Worm (Caenorhabditis elegans) whole organism, early embryonic: ENCODE data around the gene F22B7.9.

ENCODE experiments used
- F13C5.2 ChIP-seq: sonication (generic microtip); optimal IDR thresholded peaks from 2 replicates; lab custom pipeline; 2017; ENCODE audit warnings: mild to moderate bottlenecking, missing genetic modification characterization, inconsistent platforms, missing compliant biosample characterization
- aly-1 ChIP-seq: sonication (generic microtip); optimal IDR thresholded peaks from 2 replicates; lab custom pipeline; 2016; ENCODE audit warnings: missing genetic modification characterization, missing compliant biosample characterization
- ama-1 ChIP-seq: fragments of 150-350 bp; optimal IDR thresholded peaks from 2 replicates; lab custom pipeline; 2014
- ceh-13 ChIP-seq: fragments of 200-800 bp; sonication (Bioruptor generic); optimal IDR thresholded peaks from 2 replicates; lab custom pipeline; 2018; ENCODE audit warnings: mild to moderate bottlenecking, missing genetic modification characterization, missing compliant biosample characterization
- ceh-36 ChIP-seq: sonication (generic microtip); optimal IDR thresholded peaks from 2 replicates; lab custom pipeline; 2016; ENCODE audit warnings: missing genetic modification characterization, inconsistent platforms, missing compliant biosample characterization
- ets-7 ChIP-seq: sonication (generic microtip); optimal IDR thresholded peaks from 2 replicates; lab custom pipeline; 2016; ENCODE audit warnings: missing genotype, missing genetic modification characterization, missing compliant biosample characterization
- flt-1 ChIP-seq: fragments of 200-800 bp; sonication (Bioruptor generic); IDR thresholded peaks from 2 replicates; pipeline ENCODE4 v1.3.6; 2022; ENCODE audit warnings: missing genetic modification characterization, missing compliant biosample characterization
- hnd-1 ChIP-seq: sonication (generic microtip); optimal IDR thresholded peaks from 2 replicates; lab custom pipeline; 2016; ENCODE audit warnings: missing genetic modification characterization, missing compliant biosample characterization
- scrt-1 ChIP-seq: fragments of 200-800 bp; sonication (Bioruptor generic); IDR thresholded peaks from 2 replicates; pipeline ENCODE4 v1.3.6; 2022; ENCODE audit warnings: missing genetic modification characterization, missing compliant biosample characterization
- sea-1 ChIP-seq: fragments of 200-800 bp; sonication (Bioruptor generic); conservative IDR thresholded peaks from 2 replicates; pipeline ENCODE4 v1.3.6; 2022; ENCODE audit warnings: missing genetic modification characterization, missing compliant biosample characterization
- tbx-37 ChIP-seq: fragments of 200-800 bp; sonication (Bioruptor generic); conservative IDR thresholded peaks from 2 replicates; pipeline ENCODE4 v1.3.6; 2022; ENCODE audit warnings: missing genetic modification reagents, missing genetic modification characterization, missing compliant biosample characterization
- tra-4 ChIP-seq: sonication (generic microtip); optimal IDR thresholded peaks from 2 replicates; lab custom pipeline; 2017; ENCODE audit warnings: missing genetic modification characterization, missing compliant biosample characterization

- TF ChIP-seq ceh-13 (no peak), sea-1 (GFP tag; lab: Robert Waterston, UW) (no peak), tbx-37 (GFP tag; lab: Robert Waterston, UW) (no peak), ama-1 (lab: Kevin White, UChicago) (no peak), hnd-1 (tag; lab: Kevin White, UChicago) (no peak), ceh-36 (tag; lab: Kevin White, UChicago) (no peak), ets-7 (no peak), flt-1 (no peak), scrt-1 (GFP tag; lab: Robert Waterston, UW) (no peak), aly-1 (tag; lab: Kevin White, UChicago) (no peak), F13C5.2 (no peak), tra-4 (no peak)
Measured at ce11 chrIII:8646021-8646420, 7.7 kb downstream of the F22B7.9 start.
